Fruit fly (Drosophila melanogaster): ENCODE results near the gene CG3061.

The CG3061 gene

DNA sequence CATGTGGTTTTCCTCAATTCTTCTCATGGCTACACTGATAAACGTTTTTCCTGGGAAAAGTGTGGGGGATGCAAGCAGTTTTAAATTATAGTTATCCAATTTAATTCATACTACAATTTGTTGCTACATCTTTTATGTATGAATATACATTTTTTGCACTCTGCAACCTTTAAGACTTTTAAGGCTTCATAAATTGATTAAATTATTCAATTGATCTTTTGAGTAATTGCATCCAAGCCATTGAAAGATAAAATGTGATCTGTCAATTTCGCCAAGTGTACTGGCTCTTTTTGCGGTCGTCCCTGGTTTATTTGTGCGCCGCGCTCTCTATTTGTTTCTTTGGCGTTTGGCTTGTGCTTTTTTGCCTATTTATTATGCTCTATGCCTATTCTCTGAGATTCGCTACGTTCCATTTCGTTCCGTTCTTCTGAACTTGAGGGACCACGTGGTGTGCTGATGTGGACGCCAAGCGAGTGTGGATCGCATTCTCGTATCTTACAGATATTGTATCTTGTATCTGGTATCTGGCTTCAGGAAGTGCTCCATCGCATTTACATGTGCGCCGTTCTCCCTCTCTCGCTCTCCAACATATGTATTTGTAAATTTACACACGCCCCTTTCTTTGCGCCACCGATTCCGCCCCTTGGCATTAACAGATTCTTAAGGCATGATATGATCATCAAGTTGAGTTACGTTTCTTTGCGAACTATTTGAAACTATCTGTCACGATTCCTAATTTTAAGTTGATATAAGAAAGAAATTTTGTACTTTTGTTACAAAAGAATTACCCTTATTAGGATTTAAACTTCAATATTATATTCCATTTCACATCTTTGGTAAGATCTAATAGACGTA lies 20.2 kb downstream of the CG3061 start:
- peak; percentile 92 for TF ChIP-seq CG6276 (GFP tag; optimal IDR thresholded peaks at IDR 0.05)
- peak; percentile 48 for TF ChIP-seq fkh (GFP tag; optimal IDR thresholded peaks at IDR 0.05)
- TF ChIP-seq esn (GFP tag; optimal IDR thresholded peaks at IDR 0.05), result no peak
- TF ChIP-seq Met (GFP tag; optimal IDR thresholded peaks at IDR 0.05), result peak; percentile 11
- TF ChIP-seq Sox102F (GFP tag; optimal IDR thresholded peaks at IDR 0.05), result peak; percentile 0
- TF ChIP-seq svp (GFP tag), result peak; percentile 63
- peak; percentile 84 for TF ChIP-seq CG11294 (GFP tag; IDR thresholded peaks at IDR 0.05)
- peak; percentile 34 for TF ChIP-seq CG10669 (GFP tag; optimal IDR thresholded peaks at IDR 0.05)
- no peak for TF ChIP-seq ss (GFP tag; optimal IDR thresholded peaks at IDR 0.05)
- TF ChIP-seq eg (GFP tag; IDR thresholded peaks at IDR 0.05), result peak; percentile 95
- TF ChIP-seq CG10631 (GFP tag; optimal IDR thresholded peaks at IDR 0.05), result peak; percentile 86
- peak; percentile 46 for TF ChIP-seq CG6792 (GFP tag; optimal IDR thresholded peaks at IDR 0.05)
- peak; percentile 47 for TF ChIP-seq spab (GFP tag; optimal IDR thresholded peaks at IDR 0.05)
- peak; percentile 83 for TF ChIP-seq achi (GFP tag; optimal IDR thresholded peaks at IDR 0.05)
- peak; percentile 9 for TF ChIP-seq dsx (GFP tag; optimal IDR thresholded peaks at IDR 0.05; ENCODE audit: poor library complexity, severe bottlenecking)
- TF ChIP-seq CG16779 (tag; optimal IDR thresholded peaks at IDR 0.05), result peak; percentile 60
- peak; percentile 83 for TF ChIP-seq CG3919 (GFP tag; optimal IDR thresholded peaks at IDR 0.05)
- TF ChIP-seq acj6 (GFP tag; optimal IDR thresholded peaks at IDR 0.05), result peak; percentile 80
- TF ChIP-seq Lpt (GFP tag; optimal IDR thresholded peaks at IDR 0.05), result peak; percentile 95
- peak; percentile 93 for TF ChIP-seq CG4318 (GFP tag; optimal IDR thresholded peaks at IDR 0.05)
- TF ChIP-seq salr (GFP tag; optimal IDR thresholded peaks at IDR 0.05), result peak in 1 of 2 experiments; percentile 94
- no peak for TF ChIP-seq CG31627 (GFP tag; optimal IDR thresholded peaks at IDR 0.05)
- TF ChIP-seq CG9139 (GFP tag; optimal IDR thresholded peaks at IDR 0.05), result no peak
- no peak for TF ChIP-seq topi (GFP tag; optimal IDR thresholded peaks at IDR 0.05)
- peak; percentile 89 for TF ChIP-seq CG6163 (GFP tag; IDR thresholded peaks at IDR 0.05)
- peak; percentile 72 for TF ChIP-seq Eip75B (GFP tag; optimal IDR thresholded peaks at IDR 0.05)
- peak; percentile 82 for TF ChIP-seq pdm3 (GFP tag; optimal IDR thresholded peaks at IDR 0.05)
- peak; percentile 91 for TF ChIP-seq Eip78C (GFP tag)
- peak; percentile 11 for TF ChIP-seq CG8319 (GFP tag; optimal IDR thresholded peaks at IDR 0.05)
- TF ChIP-seq lz (GFP tag; optimal IDR thresholded peaks at IDR 0.05), result peak; percentile 23
- TF ChIP-seq CG3032 (tag; optimal IDR thresholded peaks at IDR 0.05), result peak; percentile 74
- peak; percentile 96 for TF ChIP-seq CG15336 (GFP tag; IDR thresholded peaks at IDR 0.05)
- peak; percentile 96 for TF ChIP-seq CG8119 (GFP tag; IDR thresholded peaks at IDR 0.05)
- no peak for TF ChIP-seq CG11902 (GFP tag; optimal IDR thresholded peaks at IDR 0.05)
- TF ChIP-seq OdsH (GFP tag; optimal IDR thresholded peaks at IDR 0.05), result peak; percentile 84
- TF ChIP-seq Blimp-1 (GFP tag; optimal IDR thresholded peaks at IDR 0.05), result no peak
- peak; percentile 82 for TF ChIP-seq Sox14 (GFP tag; optimal IDR thresholded peaks at IDR 0.05)
- no peak for TF ChIP-seq CG34406 (GFP tag; optimal IDR thresholded peaks at IDR 0.05)
- peak; percentile 39 for TF ChIP-seq Hr38 (GFP tag; optimal IDR thresholded peaks at IDR 0.05)
- peak; percentile 90 for TF ChIP-seq dac (GFP tag; optimal IDR thresholded peaks at IDR 0.05)
- TF ChIP-seq net (GFP tag; optimal IDR thresholded peaks at IDR 0.05), result peak; percentile 85
- TF ChIP-seq CG11762 (GFP tag; optimal IDR thresholded peaks at IDR 0.05; ENCODE audit: insufficient read depth), result peak; percentile 54
- no peak for TF ChIP-seq CG7368 (GFP tag; optimal IDR thresholded peaks at IDR 0.05)
- peak; percentile 96 for TF ChIP-seq Hr4 (GFP tag; optimal IDR thresholded peaks at IDR 0.05)
- peak; percentile 46 for TF ChIP-seq fd59A (GFP tag; optimal IDR thresholded peaks at IDR 0.05)
- TF ChIP-seq CG6808 (GFP tag; optimal IDR thresholded peaks at IDR 0.05), result peak; percentile 62
- no peak for TF ChIP-seq Eip93F (GFP tag; optimal IDR thresholded peaks at IDR 0.05)
- peak; percentile 47 for TF ChIP-seq Ets96B (tag; optimal IDR thresholded peaks at IDR 0.05)
- no peak for TF ChIP-seq CG1621 (tag; optimal IDR thresholded peaks at IDR 0.05)
- TF ChIP-seq CG32006 (GFP tag; optimal IDR thresholded peaks at IDR 0.05), result peak; percentile 97
